Fruit fly (Drosophila melanogaster) whole organism, pupa: Measurements from ENCODE around the gene Naa30B.

ENCODE experiments used
- CG10348 ChIP-seq: fragments of 200-800 bp; sonication (Bioruptor generic); IDR thresholded peaks from 2 replicates; pipeline ENCODE4 v1.3.6; 2022; ENCODE audit warnings: missing biosample characterization, missing genetic modification characterization
- CG13204 ChIP-seq: fragments of 200-800 bp; sonication (Bioruptor generic); optimal IDR thresholded peaks from 2 replicates; lab custom pipeline; 2018; ENCODE audit warnings: missing biosample characterization, mild to moderate bottlenecking, missing genetic modification characterization, moderate library complexity
- CG15710 ChIP-seq: fragments of 200-800 bp; sonication (Bioruptor generic); optimal IDR thresholded peaks from 2 replicates; lab custom pipeline; 2018; ENCODE audit warnings: missing biosample characterization, mild to moderate bottlenecking, missing genetic modification characterization, moderate library complexity
- CG34367 ChIP-seq: fragments of 200-800 bp; sonication (Bioruptor generic); optimal IDR thresholded peaks from 2 replicates; lab custom pipeline; 2018; ENCODE audit warnings: missing biosample characterization, mild to moderate bottlenecking, missing genetic modification characterization
- CG4496 ChIP-seq: fragments of 200-800 bp; sonication (Bioruptor generic); IDR thresholded peaks from 3 replicates; pipeline ENCODE4 v1.3.6; 2022; ENCODE audit warnings: missing biosample characterization, missing genetic modification characterization
- CG8301 ChIP-seq: fragments of 200-800 bp; sonication (Bioruptor generic); optimal IDR thresholded peaks from 2 replicates; lab custom pipeline; 2018; ENCODE audit warnings: missing biosample characterization, mild to moderate bottlenecking, missing genetic modification characterization
- CG9948 ChIP-seq: fragments of 200-800 bp; sonication (Bioruptor generic); optimal IDR thresholded peaks from 2 replicates; lab custom pipeline; 2018; ENCODE audit warnings: missing biosample characterization, mild to moderate bottlenecking, missing genetic modification characterization, moderate library complexity
- EcR ChIP-seq: fragments of 200-800 bp; sonication (Bioruptor generic); optimal IDR thresholded peaks from 3 replicates; lab custom pipeline; 2019; ENCODE audit warnings: missing biosample characterization, missing genetic modification characterization, mild to moderate bottlenecking, moderate library complexity, missing genetic modification reagents
- Pif1A ChIP-seq: fragments of 200-800 bp; sonication (Bioruptor generic); optimal IDR thresholded peaks from 3 replicates; lab custom pipeline; 2016; ENCODE audit warnings: missing biosample characterization, missing genetic modification characterization
- Pif1B ChIP-seq: fragments of 200-800 bp; sonication (Bioruptor generic); optimal IDR thresholded peaks from 3 replicates; lab custom pipeline; 2016; ENCODE audit warnings: missing biosample characterization, missing genetic modification characterization
- Snoo ChIP-seq: fragments of 200-800 bp; sonication (Bioruptor generic); optimal IDR thresholded peaks from 3 replicates; lab custom pipeline; 2017; ENCODE audit warnings: missing biosample characterization, mild to moderate bottlenecking, missing genetic modification characterization, inconsistent platforms
- fd96Ca ChIP-seq: fragments of 200-800 bp; sonication (Bioruptor generic); IDR thresholded peaks from 3 replicates; pipeline ENCODE4 v1.3.6; 2022; ENCODE audit warnings: missing biosample characterization, missing genetic modification characterization
- gl ChIP-seq: fragments of 200-800 bp; sonication (Bioruptor generic); optimal IDR thresholded peaks from 2 replicates; lab custom pipeline; 2018; ENCODE audit warnings: missing biosample characterization, mild to moderate bottlenecking, missing genetic modification characterization

dm6 chr3L:1517274-1518047 lies 45.6 kb upstream of the Naa30B start:
- TF ChIP-seq EcR (GFP tag; lab: Kevin White, UChicago), result no peak
- TF ChIP-seq CG4496 (GFP tag; lab: Robert Waterston, UW), result peak; percentile 88
- TF ChIP-seq gl (tag; lab: Kevin White, UChicago), result no peak
- TF ChIP-seq CG13204 (GFP tag; lab: Kevin White, UChicago), result no peak
- TF ChIP-seq CG8301 (tag; lab: Kevin White, UChicago), result peak; percentile 40
- TF ChIP-seq CG9948 (tag; lab: Kevin White, UChicago), result peak; percentile 16
- peak; percentile 12 for TF ChIP-seq CG34367
- TF ChIP-seq fd96Ca, result peak; percentile 79
- peak; percentile 52 for TF ChIP-seq Snoo (tag; lab: Kevin White, UChicago)
- TF ChIP-seq Pif1A (GFP tag; lab: Kevin White, UChicago), result no peak
- peak; percentile 38 for TF ChIP-seq CG15710 (tag; lab: Kevin White, UChicago)
- no peak for TF ChIP-seq CG10348 (GFP tag; lab: Robert Waterston, UW)
- peak; percentile 75 for TF ChIP-seq Pif1B
